Worm (Caenorhabditis elegans): ENCODE measurements around the gene nhr-166.

Gene nhr-166

ce11 chrII:3860826-3861225 is 19.2 kb upstream of the nhr-166 start, which contains the start of gene oac-11:
TSS of gene oac-11 (minus strand) at chrII:3860926.
- TF ChIP-seq nhr-25 (tag; optimal IDR thresholded peaks at IDR 0.05; ENCODE audit: borderline replicate concordance, insufficient read depth) (no peak), dve-1 (tag; optimal IDR thresholded peaks at IDR 0.05; ENCODE audit: insufficient read depth) (no peak), lin-39 (tag; optimal IDR thresholded peaks at IDR 0.05) (no peak)

- TF ChIP-seq T26A8.4 (GFP tag; IDR thresholded peaks at IDR 0.05) (no peak), D1046.2 (GFP tag; IDR thresholded peaks at IDR 0.05) (no peak), cey-2 (tag; optimal IDR thresholded peaks at IDR 0.05; ENCODE audit: borderline replicate concordance, insufficient read depth) (no peak), nhr-77 (tag; optimal IDR thresholded peaks at IDR 0.05) (no peak), fos-1 (tag; optimal IDR thresholded peaks at IDR 0.05) (no peak), Y105C5A.15 (GFP tag; IDR thresholded peaks at IDR 0.05) (no peak), nhr-48 (tag; optimal IDR thresholded peaks at IDR 0.05) (no peak), mxl-3 (GFP tag; optimal IDR thresholded peaks at IDR 0.05) (no peak), nhr-237 (tag; optimal IDR thresholded peaks at IDR 0.05) (no peak), zag-1 (tag; optimal IDR thresholded peaks at IDR 0.05) (no peak), nhr-25 (tag; optimal IDR thresholded peaks at IDR 0.05; ENCODE audit: borderline replicate concordance, insufficient read depth) (no peak)
Observed at ce11 chrII:3862053-3862452, 18.0 kb upstream of the nhr-166 start.

- TF ChIP-seq dve-1 (tag; optimal IDR thresholded peaks at IDR 0.05; ENCODE audit: insufficient read depth): no peak
- no peak for TF ChIP-seq nhr-76 (tag; optimal IDR thresholded peaks at IDR 0.05)
- TF ChIP-seq vab-7 (GFP tag; IDR thresholded peaks at IDR 0.05): no peak
Observed at ce11 chrII:3864652-3865051, 15.4 kb upstream of the nhr-166 start, which contains the start of gene nhr-261. TSS of gene nhr-261 (minus strand) at chrII:3864752.

ce11 chrII:3869601-3870000 is 10.4 kb upstream of the nhr-166 start, which contains the start of gene oac-10:
TSS of gene oac-10 (plus strand) at chrII:3869901.
- no peak for TF ChIP-seq mxl-2 (GFP tag; conservative IDR thresholded peaks at IDR 0.05)
- no peak for TF ChIP-seq lin-29 (GFP tag; IDR thresholded peaks at IDR 0.05)

ce11 chrII:3877127-3877526 is 2.9 kb upstream of the nhr-166 start, which contains the start of gene nep-3:
TSS of gene nep-3 (minus strand) at chrII:3877227.
- no peak for TF ChIP-seq F10B5.3 (tag; optimal IDR thresholded peaks at IDR 0.05)
- TF ChIP-seq lin-13 (GFP tag; optimal IDR thresholded peaks at IDR 0.05): no peak
- no peak for TF ChIP-seq ceh-44 (GFP tag; IDR thresholded peaks at IDR 0.05)
- no peak for TF ChIP-seq lsy-2 (tag; optimal IDR thresholded peaks at IDR 0.05)
- TF ChIP-seq zag-1 (tag; optimal IDR thresholded peaks at IDR 0.05): no peak
- TF ChIP-seq lin-38 (GFP tag; IDR thresholded peaks at IDR 0.05): no peak
- no peak for TF ChIP-seq madf-9 (GFP tag; conservative IDR thresholded peaks at IDR 0.05)
- no peak for TF ChIP-seq snpc-4 (tag; optimal IDR thresholded peaks at IDR 0.05)
- no peak for TF ChIP-seq Y105C5A.15 (GFP tag; IDR thresholded peaks at IDR 0.05)
- no peak for TF ChIP-seq rbr-2 (tag; optimal IDR thresholded peaks at IDR 0.05)

ce11 chrII:3877874-3878273 is 2.2 kb upstream of the nhr-166 start, which contains the start of gene sdz-7:
TSS of gene sdz-7 (minus strand) at chrII:3877974.
- TF ChIP-seq saeg-2 (GFP tag; IDR thresholded peaks at IDR 0.05): no peak
- TF ChIP-seq ceh-62 (tag; optimal IDR thresholded peaks at IDR 0.05): no peak

ce11 chrII:3878330-3878729 is 1.7 kb upstream of the nhr-166 start, which contains the start of gene srh-250:
TSS of gene srh-250 (plus strand) at chrII:3878630.
- TF ChIP-seq tra-1 (GFP tag; IDR thresholded peaks at IDR 0.05) (no peak), zfp-2 (tag; optimal IDR thresholded peaks at IDR 0.05) (no peak), php-3 (GFP tag; IDR thresholded peaks at IDR 0.05) (no peak), arid-1 (GFP tag; conservative IDR thresholded peaks at IDR 0.05) (no peak), madf-9 (GFP tag; conservative IDR thresholded peaks at IDR 0.05) (no peak), madf-5 (GFP tag; IDR thresholded peaks at IDR 0.05) (no peak), T26A8.4 (GFP tag; IDR thresholded peaks at IDR 0.05) (no peak)
